Worm (Caenorhabditis elegans): Measurements from ENCODE around the gene rom-4.

The rom-4 gene

ce11 chrIV:17040618-17041017 is 45.0 kb downstream of the rom-4 start, which contains the start of gene Y116A8C.20:
Y116A8C.20 (plus strand) TSS chrIV:17040918.
- TF ChIP-seq aly-2 (tag; optimal IDR thresholded peaks at IDR 0.05) (no peak), elt-2 (tag; optimal IDR thresholded peaks at IDR 0.05) (no peak), zag-1 (tag; optimal IDR thresholded peaks at IDR 0.05) (no peak), fkh-10 (GFP tag; optimal IDR thresholded peaks at IDR 0.05) (no peak), snpc-4 (tag; optimal IDR thresholded peaks at IDR 0.05) (no peak), nhr-237 (tag; optimal IDR thresholded peaks at IDR 0.05) (no peak), skn-1 (tag; optimal IDR thresholded peaks at IDR 0.05) (no peak), nhr-25 (tag; optimal IDR thresholded peaks at IDR 0.05) (no peak)

- TF ChIP-seq aly-2 (tag; optimal IDR thresholded peaks at IDR 0.05) (no peak), zag-1 (tag; optimal IDR thresholded peaks at IDR 0.05) (no peak), ama-1 (optimal IDR thresholded peaks at IDR 0.05) (no peak), pha-4 (tag; optimal IDR thresholded peaks at IDR 0.05) (no peak), nhr-77 (tag; optimal IDR thresholded peaks at IDR 0.05) (no peak), ceh-16 (tag; optimal IDR thresholded peaks at IDR 0.05) (no peak), nhr-76 (tag; optimal IDR thresholded peaks at IDR 0.05) (no peak), ztf-4 (tag; optimal IDR thresholded peaks at IDR 0.05) (no peak), lsy-12 (tag; optimal IDR thresholded peaks at IDR 0.05) (no peak), ztf-11 (tag; optimal IDR thresholded peaks at IDR 0.05) (no peak), nhr-25 (tag; optimal IDR thresholded peaks at IDR 0.05) (no peak), nhr-28 (tag; optimal IDR thresholded peaks at IDR 0.05) (no peak)
Observed at ce11 chrIV:17045691-17046090, 50.1 kb downstream of the rom-4 start, which contains the start of gene clec-195. clec-195 (minus strand) TSS chrIV:17045791.

- TF ChIP-seq ceh-9 (tag; optimal IDR thresholded peaks at IDR 0.05), result no peak
- TF ChIP-seq unc-39 (tag; optimal IDR thresholded peaks at IDR 0.05), result no peak
- no peak for TF ChIP-seq nhr-43 (tag; optimal IDR thresholded peaks at IDR 0.05; ENCODE audit: poor library complexity, severe bottlenecking)
- no peak for TF ChIP-seq fos-1 (tag; optimal IDR thresholded peaks at IDR 0.05)
- no peak for TF ChIP-seq ceh-16 (tag; optimal IDR thresholded peaks at IDR 0.05)
- no peak for TF ChIP-seq fkh-2 (tag; optimal IDR thresholded peaks at IDR 0.05)
- no peak for TF ChIP-seq skn-1 (tag; optimal IDR thresholded peaks at IDR 0.05)
- no peak for TF ChIP-seq ZK546.5 (tag; optimal IDR thresholded peaks at IDR 0.05)
- no peak for TF ChIP-seq fkh-10 (GFP tag; optimal IDR thresholded peaks at IDR 0.05)
- no peak for TF ChIP-seq nhr-23 (tag; optimal IDR thresholded peaks at IDR 0.05)
- TF ChIP-seq jun-1 (tag; optimal IDR thresholded peaks at IDR 0.05), result no peak
- TF ChIP-seq ztf-4 (tag; optimal IDR thresholded peaks at IDR 0.05), result no peak
- no peak for TF ChIP-seq nhr-28 (tag; optimal IDR thresholded peaks at IDR 0.05)
- no peak for TF ChIP-seq aly-2 (tag; optimal IDR thresholded peaks at IDR 0.05)
- no peak for TF ChIP-seq sea-2 (GFP tag; optimal IDR thresholded peaks at IDR 0.05)
- TF ChIP-seq ceh-28 (tag; optimal IDR thresholded peaks at IDR 0.05), result no peak
Observed at ce11 chrIV:17048257-17048656, 52.6 kb downstream of the rom-4 start, which contains the start of gene athp-3. athp-3 (minus strand) TSS chrIV:17048357.

- TF ChIP-seq mml-1 (tag; optimal IDR thresholded peaks at IDR 0.05) (no peak), lin-39 (tag; optimal IDR thresholded peaks at IDR 0.05) (no peak), nhr-12 (tag; optimal IDR thresholded peaks at IDR 0.05) (no peak), pha-4 (tag; optimal IDR thresholded peaks at IDR 0.05) (no peak), fkh-2 (tag; optimal IDR thresholded peaks at IDR 0.05) (no peak)
Observed at ce11 chrIV:17053261-17053660, 57.6 kb downstream of the rom-4 start, which contains the start of gene Y116A8C.23. Y116A8C.23 (plus strand) TSS chrIV:17053561.

ce11 chrIV:17058036-17058435 is 62.4 kb downstream of the rom-4 start, which contains the start of gene Y116A8C.44:
Y116A8C.44 (minus strand) TSS chrIV:17058136.
- TF ChIP-seq daf-12 (tag; optimal IDR thresholded peaks at IDR 0.05) (no peak), lin-39 (tag; optimal IDR thresholded peaks at IDR 0.05) (no peak), nhr-76 (tag; optimal IDR thresholded peaks at IDR 0.05) (no peak), ztf-11 (tag; optimal IDR thresholded peaks at IDR 0.05) (no peak), nhr-237 (tag; optimal IDR thresholded peaks at IDR 0.05) (no peak), elt-3 (tag; optimal IDR thresholded peaks at IDR 0.05) (no peak), ceh-16 (tag; optimal IDR thresholded peaks at IDR 0.05) (no peak), nhr-43 (tag; optimal IDR thresholded peaks at IDR 0.05; ENCODE audit: poor library complexity, severe bottlenecking) (no peak), ama-1 (optimal IDR thresholded peaks at IDR 0.05) (no peak), skn-1 (tag; optimal IDR thresholded peaks at IDR 0.05) (no peak), zag-1 (tag; optimal IDR thresholded peaks at IDR 0.05) (no peak), nhr-77 (tag; optimal IDR thresholded peaks at IDR 0.05) (no peak), nhr-11 (tag; optimal IDR thresholded peaks at IDR 0.05) (no peak), lsy-12 (tag; optimal IDR thresholded peaks at IDR 0.05) (no peak), fos-1 (tag; optimal IDR thresholded peaks at IDR 0.05) (no peak), fkh-10 (GFP tag; optimal IDR thresholded peaks at IDR 0.05) (no peak), jun-1 (tag; optimal IDR thresholded peaks at IDR 0.05) (no peak), eor-1 (tag; optimal IDR thresholded peaks at IDR 0.05) (no peak), sea-2 (GFP tag; optimal IDR thresholded peaks at IDR 0.05) (no peak)

All from whole organism, L3 larva.